Worm (Caenorhabditis elegans) whole organism, L1 larva: Measurements from ENCODE around the gene R02D5.10.

Experiments
- C16A3.4 ChIP-seq: fragments of 150-350 bp; optimal IDR thresholded peaks from 2 replicates; lab custom pipeline; 2014; ENCODE audit warnings: missing biosample characterization, missing genetic modification characterization
- Y116A8C.19 ChIP-seq: sonication (generic microtip); optimal IDR thresholded peaks from 2 replicates; lab custom pipeline; 2016; ENCODE audit warnings: missing compliant biosample characterization, missing genetic modification characterization, borderline replicate concordance
- alr-1 ChIP-seq: fragments of 200-800 bp; sonication (Bioruptor generic); optimal IDR thresholded peaks from 2 replicates; lab custom pipeline; 2018; ENCODE audit warnings: borderline replicate concordance, mild to moderate bottlenecking, missing genetic modification characterization, missing compliant biosample characterization
- ama-1 ChIP-seq: fragments of 150-350 bp; optimal IDR thresholded peaks from 2 replicates; lab custom pipeline; 2014
- dpl-1 ChIP-seq, 3 experiments: fragments of 150-350 bp in 2 of 3; sonication (generic microtip) in 1 of 3; optimal IDR thresholded peaks; 2 replicates each; lab custom pipeline; 2014 to 2017; ENCODE audit warnings: missing biosample characterization in 3 of 3, missing genetic modification characterization in 3 of 3, missing genetic modification reagents in 3 of 3
- dsc-1 ChIP-seq: sonication (generic microtip); optimal IDR thresholded peaks from 2 replicates; lab custom pipeline; 2016; ENCODE audit warnings: mild to moderate bottlenecking, missing genetic modification characterization, missing compliant biosample characterization
- efl-1 ChIP-seq, 4 experiments: fragments of 150-350 bp; optimal IDR thresholded peaks in 3 of 4; peaks in 1 of 4; 1 replicate in 1 of 4; 2 replicates in 3 of 4; lab custom pipeline; 2014; ENCODE audit warnings: missing biosample characterization in 2 of 4, missing genetic modification characterization in 2 of 4, missing genetic modification reagents in 2 of 4
- efl-3 ChIP-seq: fragments of 200-800 bp; sonication (Bioruptor generic); optimal IDR thresholded peaks from 2 replicates; lab custom pipeline; 2018; ENCODE audit warnings: mild to moderate bottlenecking, missing genetic modification characterization, missing compliant biosample characterization
- elt-2 ChIP-seq: sonication (generic microtip); optimal IDR thresholded peaks from 2 replicates; lab custom pipeline; 2016; ENCODE audit warnings: missing genetic modification characterization, mild to moderate bottlenecking, inconsistent platforms, missing compliant biosample characterization, missing genetic modification reagents
- fkh-8 ChIP-seq: sonication (generic microtip); optimal IDR thresholded peaks from 2 replicates; lab custom pipeline; 2016; ENCODE audit warnings: mild to moderate bottlenecking, missing genetic modification characterization, missing compliant biosample characterization
- hlh-17 ChIP-seq: fragments of 200-800 bp; sonication (Bioruptor generic); optimal IDR thresholded peaks from 2 replicates; lab custom pipeline; 2018; ENCODE audit warnings: missing genetic modification characterization, mild to moderate bottlenecking, missing compliant biosample characterization, moderate library complexity, borderline replicate concordance
- hlh-4 ChIP-seq: sonication (generic microtip); optimal IDR thresholded peaks from 2 replicates; lab custom pipeline; 2016; ENCODE audit warnings: mild to moderate bottlenecking, missing genetic modification characterization, missing compliant biosample characterization
- isw-1 ChIP-seq: fragments of 200-800 bp; sonication (Bioruptor generic); IDR thresholded peaks from 2 replicates; pipeline ENCODE4 v1.3.6; 2022; ENCODE audit warnings: missing genetic modification characterization, missing compliant biosample characterization
- lin-13 ChIP-seq: fragments of 150-350 bp; optimal IDR thresholded peaks from 2 replicates; lab custom pipeline; 2014; ENCODE audit warnings: missing biosample characterization, missing genetic modification reagents, missing genetic modification characterization
- lin-35 ChIP-seq, 2 experiments: fragments of 150-350 bp; optimal IDR thresholded peaks; 2 replicates each; lab custom pipeline; 2014; ENCODE audit warnings: missing biosample characterization in 2 of 2, missing genetic modification characterization in 2 of 2, missing genetic modification reagents in 2 of 2
- lin-39 ChIP-seq: fragments of 150-350 bp; optimal IDR thresholded peaks from 2 replicates; lab custom pipeline; 2014; ENCODE audit warnings: missing biosample characterization, missing genetic modification reagents, missing genetic modification characterization
- mab-9 ChIP-seq: fragments of 200-800 bp; sonication (Bioruptor generic); IDR thresholded peaks from 2 replicates; pipeline ENCODE4 v1.3.6; 2022; ENCODE audit warnings: missing genetic modification reagents, missing genetic modification characterization, missing compliant biosample characterization
- mef-2 ChIP-seq: fragments of 150-350 bp; optimal IDR thresholded peaks from 2 replicates; lab custom pipeline; 2014; ENCODE audit warnings: missing biosample characterization, missing genetic modification characterization
- nhr-12 ChIP-seq: sonication (generic microtip); optimal IDR thresholded peaks from 2 replicates; lab custom pipeline; 2017; ENCODE audit warnings: missing biosample characterization, missing genetic modification characterization
- nhr-19 ChIP-seq: fragments of 200-800 bp; sonication (Bioruptor generic); conservative IDR thresholded peaks from 2 replicates; pipeline ENCODE4 v1.3.6; 2022; ENCODE audit warnings: missing genetic modification characterization, missing compliant biosample characterization
- nhr-20 ChIP-seq: sonication (generic microtip); optimal IDR thresholded peaks from 2 replicates; lab custom pipeline; 2016; ENCODE audit warnings: mild to moderate bottlenecking, missing genetic modification characterization, missing compliant biosample characterization
- nhr-237 ChIP-seq: fragments of 150-350 bp; optimal IDR thresholded peaks from 2 replicates; lab custom pipeline; 2014; ENCODE audit warnings: missing biosample characterization, missing genetic modification characterization
- nhr-47 ChIP-seq: sonication (generic microtip); optimal IDR thresholded peaks from 2 replicates; lab custom pipeline; 2016; ENCODE audit warnings: mild to moderate bottlenecking, missing genetic modification characterization, moderate library complexity, missing compliant biosample characterization
- nhr-76 ChIP-seq: sonication (generic microtip); optimal IDR thresholded peaks from 2 replicates; lab custom pipeline; 2017; ENCODE audit warnings: missing biosample characterization, missing genetic modification characterization
- nhr-85 ChIP-seq: sonication (generic microtip); peaks from one replicate; lab custom pipeline; 2016; ENCODE audit warnings: missing genetic modification characterization, inconsistent platforms, missing compliant biosample characterization
- nhr-90 ChIP-seq: sonication (generic microtip); optimal IDR thresholded peaks from 2 replicates; lab custom pipeline; 2016; ENCODE audit warnings: mild to moderate bottlenecking, missing genetic modification characterization, missing compliant biosample characterization; ENCODE audit not compliant: poor library complexity
- rnt-1 ChIP-seq: sonication (generic microtip); optimal IDR thresholded peaks from 2 replicates; lab custom pipeline; 2016; ENCODE audit warnings: mild to moderate bottlenecking, missing genetic modification characterization, moderate library complexity, missing compliant biosample characterization
- skn-1 ChIP-seq: fragments of 150-350 bp; optimal IDR thresholded peaks from 2 replicates; lab custom pipeline; 2014; ENCODE audit warnings: missing biosample characterization, missing genetic modification characterization
- snu-23 ChIP-seq: sonication (generic microtip); optimal IDR thresholded peaks from 2 replicates; lab custom pipeline; 2016; ENCODE audit warnings: missing genetic modification characterization, missing compliant biosample characterization
- sox-4 ChIP-seq: sonication (generic microtip); optimal IDR thresholded peaks from 2 replicates; lab custom pipeline; 2016; ENCODE audit warnings: missing genetic modification characterization, missing compliant biosample characterization
- sptf-1 ChIP-seq: fragments of 150-350 bp; optimal IDR thresholded peaks from 2 replicates; lab custom pipeline; 2014; ENCODE audit warnings: missing biosample characterization, missing genetic modification characterization
- swsn-7 ChIP-seq: sonication (generic microtip); optimal IDR thresholded peaks from 2 replicates; lab custom pipeline; 2016; ENCODE audit warnings: missing genetic modification characterization, missing compliant biosample characterization
- tlp-1 ChIP-seq: fragments of 150-350 bp; optimal IDR thresholded peaks from 2 replicates; lab custom pipeline; 2014; ENCODE audit warnings: missing biosample characterization, missing genetic modification characterization
- unc-130 ChIP-seq: fragments of 150-350 bp; optimal IDR thresholded peaks from 2 replicates; lab custom pipeline; 2017; ENCODE audit warnings: missing biosample characterization, missing genetic modification characterization, inconsistent platforms
- unc-62 ChIP-seq: fragments of 150-350 bp; optimal IDR thresholded peaks from 2 replicates; lab custom pipeline; 2014; ENCODE audit warnings: missing biosample characterization, missing genetic modification reagents, missing genetic modification characterization
- unc-86 ChIP-seq: sonication (generic microtip); optimal IDR thresholded peaks from 2 replicates; lab custom pipeline; 2016; ENCODE audit warnings: missing genetic modification characterization, missing compliant biosample characterization
- unc-98 ChIP-seq: fragments of 200-800 bp; sonication (Bioruptor generic); IDR thresholded peaks from 2 replicates; pipeline ENCODE4 v1.3.6; 2022; ENCODE audit warnings: missing genetic modification characterization, missing compliant biosample characterization
- xbp-1 ChIP-seq: sonication (generic microtip); optimal IDR thresholded peaks from 2 replicates; lab custom pipeline; 2016; ENCODE audit warnings: missing genetic modification characterization, missing compliant biosample characterization
- ztf-4 ChIP-seq: fragments of 150-350 bp; optimal IDR thresholded peaks from 2 replicates; lab custom pipeline; 2014; ENCODE audit warnings: missing biosample characterization, missing genetic modification characterization

The R02D5.10 gene

DNA sequence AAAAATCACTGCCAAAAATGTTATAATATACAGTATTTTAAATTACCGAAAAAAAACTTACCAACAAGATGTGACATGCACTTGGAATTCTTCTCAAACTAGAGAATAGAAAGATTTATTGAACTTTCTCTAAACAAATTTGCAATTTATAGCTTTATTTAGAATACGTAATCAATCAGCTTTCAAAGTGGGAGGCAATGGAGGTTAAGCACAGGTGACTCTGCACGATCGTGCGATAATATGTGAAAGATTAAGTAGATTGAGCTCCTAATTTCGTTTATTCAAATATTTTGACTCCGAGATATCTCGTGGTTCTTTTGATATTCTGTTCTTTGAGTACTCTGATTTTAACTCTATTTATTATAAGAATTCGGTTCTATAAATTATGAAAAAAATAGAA, 35.9 kb downstream of the R02D5.10 start, which contains the start of gene R02D5.6:
R02D5.6 (minus strand) TSS at position 101 of the 400 bp plus-strand sequence.
- TF ChIP-seq hlh-4 (tag; lab: Kevin White, UChicago) (no peak), fkh-8 (tag; lab: Kevin White, UChicago) (peak; percentile 14)
- TF ChIP-seq, all 84 proteins: peak for 1

DNA sequence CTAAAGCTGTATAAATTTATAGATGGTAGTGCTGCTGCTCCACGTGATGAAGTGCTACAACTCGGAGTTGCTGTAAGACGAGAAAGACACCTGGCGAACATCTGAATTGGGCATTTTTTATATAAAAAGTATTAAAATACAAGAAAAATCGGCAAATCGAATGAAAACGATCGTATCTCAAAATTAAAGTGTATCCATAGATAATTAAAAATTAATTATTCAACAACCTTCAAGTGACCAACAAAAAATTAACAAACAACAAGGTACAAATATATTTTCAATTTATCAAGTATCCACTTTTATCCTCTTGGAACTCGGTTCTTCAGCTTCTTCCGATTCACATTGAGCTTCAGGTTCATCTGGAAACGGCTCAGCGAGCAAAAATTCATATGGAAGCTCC, 37.2 kb downstream of the R02D5.10 start, which contains the start of gene R02D5.8:
R02D5.8 (minus strand) TSS at position 101 of the 400 bp plus-strand sequence.
- TF ChIP-seq nhr-85 (tag; lab: Kevin White, UChicago), result no peak
- no peak for TF ChIP-seq elt-2
- no peak for TF ChIP-seq nhr-19
- no peak for TF ChIP-seq efl-1 (optimal IDR thresholded peaks at IDR 0.05; lab: Kevin White, UChicago)
- no peak for TF ChIP-seq efl-1 (GFP tag; optimal IDR thresholded peaks at IDR 0.05 in 1 of 2; lab: Kevin White, UChicago)
- no peak for TF ChIP-seq unc-130 (tag; lab: Kevin White, UChicago)
- no peak for TF ChIP-seq nhr-12 (tag; lab: Kevin White, UChicago)
- no peak for TF ChIP-seq nhr-90 (tag; lab: Kevin White, UChicago)
- no peak for TF ChIP-seq mab-9 (GFP tag; lab: Robert Waterston, UW)
- no peak for TF ChIP-seq Y116A8C.19 (tag; lab: Kevin White, UChicago)
- TF ChIP-seq isw-1, result no peak
- no peak for TF ChIP-seq unc-86
- no peak for TF ChIP-seq hlh-4 (tag; lab: Kevin White, UChicago)
- no peak for TF ChIP-seq tlp-1
- no peak for TF ChIP-seq nhr-47 (tag; lab: Kevin White, UChicago)
- TF ChIP-seq unc-62 (GFP tag; lab: Kevin White, UChicago), result no peak
- TF ChIP-seq mef-2 (tag; lab: Kevin White, UChicago), result no peak
- TF ChIP-seq sptf-1, result no peak

DNA sequence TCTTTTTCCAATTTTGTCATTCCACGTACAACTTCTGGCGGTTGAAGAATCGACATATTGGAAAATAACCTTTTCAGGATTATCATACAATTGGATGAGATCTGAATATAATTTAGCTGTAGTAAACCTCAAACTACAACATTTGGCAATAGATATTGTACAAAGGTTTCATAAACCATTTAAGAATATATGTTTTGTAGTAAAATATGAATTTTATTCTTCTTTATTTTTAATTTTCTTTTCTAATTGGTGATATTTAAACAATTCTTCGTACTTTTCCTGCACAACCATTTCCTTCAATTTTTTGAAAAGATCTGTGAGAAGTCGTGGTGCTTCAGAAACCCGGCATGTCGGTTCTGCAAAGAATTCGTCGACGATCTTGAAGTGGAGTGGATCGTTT, 38.9 kb downstream of the R02D5.10 start, which contains the start of gene C53A5.17:
C53A5.17 (minus strand) TSS at position 101 of the 400 bp plus-strand sequence.
- no peak for TF ChIP-seq hlh-17

DNA sequence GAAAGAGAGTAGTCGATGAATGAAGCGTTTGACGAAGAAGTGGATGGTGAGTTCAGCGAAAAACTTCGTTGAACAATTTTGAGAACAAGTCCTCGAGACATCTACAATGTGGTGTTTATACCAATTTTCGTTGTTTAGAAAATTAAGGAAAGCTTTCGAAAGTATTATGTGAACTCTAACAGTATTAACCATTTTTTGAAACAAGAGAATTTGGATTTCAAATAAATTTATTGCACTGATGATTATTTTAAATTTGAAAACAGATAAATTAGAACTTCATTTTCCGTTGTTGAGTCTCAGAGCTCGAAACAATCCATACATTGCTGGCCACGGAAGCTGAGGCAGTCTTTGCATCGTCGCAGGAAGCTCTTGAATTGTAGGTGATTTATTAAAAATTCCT, 40.4 kb downstream of the R02D5.10 start, which contains the start of gene C53A5.16:
C53A5.16 (minus strand) TSS at position 101 of the 400 bp plus-strand sequence.
- TF ChIP-seq ama-1 (lab: Kevin White, UChicago), result peak; percentile 37
- TF ChIP-seq sox-4 (tag; lab: Kevin White, UChicago), result no peak

DNA sequence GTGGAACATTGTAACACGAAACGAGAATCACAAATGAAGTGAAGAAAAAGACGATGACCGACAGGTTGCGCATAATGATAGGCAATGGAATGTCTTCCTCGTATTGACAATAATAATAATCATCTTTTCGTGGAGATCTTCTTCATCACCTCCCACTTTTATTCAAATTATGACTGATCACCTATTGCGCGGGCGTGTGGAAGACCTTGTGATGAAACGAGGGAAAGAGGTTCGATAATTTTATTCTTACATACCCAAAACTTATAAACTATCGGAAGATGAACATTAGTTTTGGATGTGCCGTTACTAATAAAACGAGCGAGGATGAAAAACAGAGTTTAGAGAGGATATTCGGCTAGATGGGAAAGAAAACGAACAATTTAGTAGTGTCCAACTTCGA, 41.0 kb downstream of the R02D5.10 start, which contains the start of gene C53A5.2:
C53A5.2 (minus strand) TSS at position 101 of the 400 bp plus-strand sequence.
- TF ChIP-seq hlh-17 (no peak), skn-1 (tag; lab: Kevin White, UChicago) (no peak), efl-1 (optimal IDR thresholded peaks at IDR 0.05; lab: Kevin White, UChicago) (no peak), efl-1 (GFP tag; optimal IDR thresholded peaks at IDR 0.05 in 1 of 2; lab: Kevin White, UChicago) (peak in 1 of 2 experiments; percentile 88), hlh-4 (tag; lab: Kevin White, UChicago) (no peak), lin-39 (tag; lab: Kevin White, UChicago) (no peak), efl-3 (GFP tag; lab: Kevin White, UChicago) (no peak), unc-98 (no peak)

DNA sequence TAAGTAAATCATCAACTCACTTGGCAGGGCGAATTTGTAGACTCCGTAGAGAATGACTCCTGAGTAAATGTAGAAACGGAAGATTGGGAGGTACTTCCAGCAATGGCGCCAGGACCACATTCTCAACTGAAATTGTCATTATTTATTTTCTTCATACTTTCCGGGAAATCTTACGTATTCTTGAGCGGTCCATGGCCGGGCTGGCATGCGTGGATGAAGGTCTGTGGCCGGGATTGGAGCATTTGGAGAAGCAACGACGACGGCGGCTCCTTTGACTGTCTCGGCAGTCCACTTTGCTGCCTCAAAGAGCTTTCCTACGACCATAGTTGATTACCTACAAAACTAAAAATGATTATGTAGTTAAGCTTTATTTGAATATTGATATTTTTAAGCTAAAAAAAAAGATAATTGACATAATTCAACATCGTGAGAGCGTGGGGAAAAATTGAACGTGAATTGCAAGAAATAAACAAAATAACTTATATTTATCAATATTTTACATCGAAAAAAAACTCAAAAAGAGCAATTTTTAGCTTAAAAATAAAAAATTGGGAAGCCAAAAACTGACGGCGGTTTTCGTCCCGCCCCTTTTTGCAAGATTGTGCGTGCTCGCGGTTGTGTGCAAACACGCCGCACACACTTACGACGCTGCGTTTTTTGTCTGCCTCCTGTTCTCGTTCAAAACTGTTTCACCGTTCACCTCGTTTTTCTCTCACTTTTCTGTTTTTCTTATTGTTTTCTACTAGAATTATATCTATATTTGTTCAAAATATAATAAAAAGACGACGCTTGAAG, 41.9 kb downstream of the R02D5.10 start, which contains the start of gene ril-1:
ril-1 (minus strand) TSS at position 342 of the 795 bp plus-strand sequence.
- TF ChIP-seq nhr-47 (tag; lab: Kevin White, UChicago) (peak; percentile 38), nhr-85 (tag; lab: Kevin White, UChicago) (peak; percentile 67), nhr-237 (tag; lab: Kevin White, UChicago) (no peak), C16A3.4 (peak; percentile 53), lin-13 (GFP tag; lab: Kevin White, UChicago) (no peak), dpl-1 (GFP tag; optimal IDR thresholded peaks at IDR 0.05; lab: Kevin White, UChicago) (peak in 2 of 3 experiments; percentile 30 to 31), snu-23 (GFP tag; lab: Kevin White, UChicago) (peak; percentile 50), nhr-90 (tag; lab: Kevin White, UChicago) (peak; percentile 44), nhr-76 (tag; lab: Kevin White, UChicago) (no peak), dsc-1 (peak; percentile 10), isw-1 (no peak), rnt-1 (tag; lab: Kevin White, UChicago) (peak; percentile 35), ztf-4 (no peak), alr-1 (tag; lab: Kevin White, UChicago) (no peak), efl-1 (optimal IDR thresholded peaks at IDR 0.05; lab: Kevin White, UChicago) (peak; percentile 38 to 41), efl-1 (GFP tag; optimal IDR thresholded peaks at IDR 0.05 in 1 of 2; lab: Kevin White, UChicago) (peak; percentile 6 to 85), xbp-1 (tag; lab: Kevin White, UChicago) (peak; percentile 15), swsn-7 (tag; lab: Kevin White, UChicago) (peak; percentile 21), nhr-20 (tag; lab: Kevin White, UChicago) (peak; percentile 25), fkh-8 (tag; lab: Kevin White, UChicago) (peak; percentile 34), lin-35 (GFP tag; optimal IDR thresholded peaks at IDR 0.05; lab: Kevin White, UChicago) (peak; percentile 23 to 57)
